Worm (Caenorhabditis elegans): ENCODE data around the gene F47B7.2.
A peak's percentile ranks its signal among the peaks of the same experiment; 100 is the strongest.

Gene F47B7.2

DNA sequence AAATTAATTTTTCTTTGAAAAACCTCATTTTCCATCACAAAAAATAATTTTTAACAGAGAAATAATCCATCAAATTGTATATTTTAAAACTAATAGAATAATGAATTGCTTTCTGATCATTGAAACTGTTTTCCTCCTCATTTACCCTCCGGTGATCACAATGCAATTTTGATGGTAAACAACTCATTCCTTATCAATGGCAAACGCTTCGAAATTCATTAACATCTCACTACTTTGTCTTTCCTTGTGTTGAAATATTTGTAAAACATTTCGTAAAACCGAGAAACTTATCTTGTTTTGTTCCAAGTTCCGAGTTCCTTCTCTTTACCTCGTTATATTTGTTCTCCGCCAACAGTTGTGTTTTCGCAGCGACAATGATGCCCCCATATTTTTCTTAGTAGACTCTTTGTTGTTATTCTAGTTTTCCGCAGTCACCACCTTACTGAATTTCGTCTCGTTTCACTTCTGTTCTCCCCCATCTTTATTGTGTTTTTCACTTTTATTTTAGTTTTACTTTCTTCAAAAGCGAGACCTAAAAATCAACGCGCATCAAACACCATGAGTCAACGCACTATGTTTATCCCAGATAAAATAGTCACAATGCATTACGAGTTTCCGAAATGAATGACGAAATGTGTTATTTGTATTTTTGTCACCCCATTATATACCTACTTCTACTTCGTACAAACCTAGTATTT is 12.7 kb downstream of the F47B7.2 start:
- TF ChIP-seq egl-27 (tag; optimal IDR thresholded peaks at IDR 0.05) (no peak), pha-4 (tag; optimal IDR thresholded peaks at IDR 0.05) (peak; percentile 53), elt-2 (tag; optimal IDR thresholded peaks at IDR 0.05) (peak; percentile 34)

DNA sequence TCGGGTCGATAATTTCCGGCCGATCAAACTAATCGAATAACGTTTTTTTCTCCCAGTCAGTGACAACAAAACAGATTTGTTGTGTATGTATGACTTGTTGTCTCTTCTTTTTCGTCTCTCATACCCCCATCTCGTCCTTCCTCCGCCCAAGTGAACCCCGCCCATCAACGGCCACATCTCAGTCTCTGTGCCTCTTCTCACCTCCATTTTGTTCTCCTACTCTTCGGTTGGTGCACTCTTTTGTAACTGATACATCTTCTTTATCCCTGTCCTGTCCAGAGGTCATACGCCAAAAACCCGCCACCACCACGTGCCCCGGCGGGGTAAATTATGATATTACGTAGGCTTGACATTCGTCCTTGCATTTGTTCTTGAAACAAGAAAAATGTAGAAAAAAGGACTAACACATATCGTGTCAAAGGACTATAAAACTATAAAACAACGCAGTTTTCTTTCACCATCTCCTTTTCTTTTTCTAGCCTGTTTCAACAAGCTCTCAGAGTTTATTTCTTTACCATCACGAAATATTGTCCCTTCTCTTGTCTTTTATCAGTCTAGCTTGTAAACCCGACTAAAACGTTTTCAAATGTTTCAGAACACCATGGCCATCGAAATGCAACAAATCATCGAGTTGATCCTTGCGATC is 15.0 kb downstream of the F47B7.2 start, which contains the start of gene pmpl-1:
Gene pmpl-1, plus strand, starts transcription at position 596 of the 646 bp plus-strand sequence.
- TF ChIP-seq nhr-12 (tag; optimal IDR thresholded peaks at IDR 0.05) (no peak), ztf-4 (tag; optimal IDR thresholded peaks at IDR 0.05) (no peak), lin-39 (tag; optimal IDR thresholded peaks at IDR 0.05) (peak; percentile 58), R02D3.7 (tag; optimal IDR thresholded peaks at IDR 0.05) (no peak), egl-5 (tag; optimal IDR thresholded peaks at IDR 0.05) (no peak), skn-1 (tag; optimal IDR thresholded peaks at IDR 0.05) (no peak), ZK546.5 (tag; optimal IDR thresholded peaks at IDR 0.05) (no peak), egl-27 (tag; optimal IDR thresholded peaks at IDR 0.05) (peak; percentile 2), fos-1 (tag; optimal IDR thresholded peaks at IDR 0.05) (no peak), tbx-2 (tag; optimal IDR thresholded peaks at IDR 0.05) (no peak), nhr-11 (tag; optimal IDR thresholded peaks at IDR 0.05) (no peak), nhr-23 (tag; optimal IDR thresholded peaks at IDR 0.05) (peak; percentile 58), ztf-11 (tag; optimal IDR thresholded peaks at IDR 0.05) (no peak), lin-15B (tag; optimal IDR thresholded peaks at IDR 0.05) (no peak), nhr-76 (tag; optimal IDR thresholded peaks at IDR 0.05) (no peak), ceh-28 (tag; optimal IDR thresholded peaks at IDR 0.05) (peak; percentile 56), eor-1 (tag; optimal IDR thresholded peaks at IDR 0.05) (no peak), elt-3 (tag; optimal IDR thresholded peaks at IDR 0.05) (no peak), nhr-28 (tag; optimal IDR thresholded peaks at IDR 0.05) (no peak), nhr-77 (tag; optimal IDR thresholded peaks at IDR 0.05) (no peak), pqm-1 (tag; optimal IDR thresholded peaks at IDR 0.05) (no peak), nhr-67 (tag; optimal IDR thresholded peaks at IDR 0.05) (no peak), ceh-16 (tag; optimal IDR thresholded peaks at IDR 0.05) (no peak), aly-2 (tag; optimal IDR thresholded peaks at IDR 0.05) (no peak), daf-12 (tag; optimal IDR thresholded peaks at IDR 0.05) (no peak), mdl-1 (tag; optimal IDR thresholded peaks at IDR 0.05) (peak; percentile 57), sea-2 (GFP tag; optimal IDR thresholded peaks at IDR 0.05) (no peak), ceh-9 (tag; optimal IDR thresholded peaks at IDR 0.05) (no peak), unc-39 (tag; optimal IDR thresholded peaks at IDR 0.05) (no peak), elt-1 (tag; optimal IDR thresholded peaks at IDR 0.05) (no peak), ceh-82 (tag; optimal IDR thresholded peaks at IDR 0.05) (no peak), jun-1 (tag; optimal IDR thresholded peaks at IDR 0.05) (peak; percentile 12), nhr-237 (tag; optimal IDR thresholded peaks at IDR 0.05) (no peak), zag-1 (tag; optimal IDR thresholded peaks at IDR 0.05) (no peak), elt-2 (tag; optimal IDR thresholded peaks at IDR 0.05) (no peak), nhr-43 (tag; optimal IDR thresholded peaks at IDR 0.05; ENCODE audit: poor library complexity, severe bottlenecking) (peak; percentile 55), nhr-25 (tag; optimal IDR thresholded peaks at IDR 0.05) (peak; percentile 95), fkh-10 (GFP tag; optimal IDR thresholded peaks at IDR 0.05) (no peak), nfya-1 (tag; optimal IDR thresholded peaks at IDR 0.05; ENCODE audit: insufficient read depth) (peak; percentile 26), fkh-2 (tag; optimal IDR thresholded peaks at IDR 0.05) (no peak), pha-4 (tag; optimal IDR thresholded peaks at IDR 0.05) (peak; percentile 31), unc-62 (GFP tag; optimal IDR thresholded peaks at IDR 0.05) (no peak), lsy-12 (tag; optimal IDR thresholded peaks at IDR 0.05) (peak; percentile 36), ama-1 (optimal IDR thresholded peaks at IDR 0.05) (peak; percentile 57), snpc-4 (tag; optimal IDR thresholded peaks at IDR 0.05) (no peak), mml-1 (tag; optimal IDR thresholded peaks at IDR 0.05) (no peak), hmg-11 (tag; optimal IDR thresholded peaks at IDR 0.05) (no peak)

All from whole organism, L3 larva.